Worm (Caenorhabditis elegans): ENCODE measurements around the gene best-14.

ce11 chrV:10525902-10526301 lies 31.9 kb upstream of the best-14 start, which contains the start of the genes C35A5.8 and hda-11:
- TF ChIP-seq F26F4.8 (GFP tag; conservative IDR thresholded peaks at IDR 0.05) (no peak), T26A8.4 (GFP tag; IDR thresholded peaks at IDR 0.05) (no peak; the same call in 1 of the 2 replicates), mxl-3 (GFP tag; optimal IDR thresholded peaks at IDR 0.05) (peak; percentile 31), unc-130 (GFP tag; optimal IDR thresholded peaks at IDR 0.05) (peak; percentile 74)

Measured in whole organism, L4 larva.